Worm (Caenorhabditis elegans) whole organism, late embryonic: ENCODE results near the gene srx-134.

ENCODE experiments used
- ahr-1 ChIP-seq: sonication (generic microtip); optimal IDR thresholded peaks from 2 replicates; lab custom pipeline; 2016; ENCODE audit warnings: missing genetic modification characterization, missing compliant biosample characterization
- ceh-14 ChIP-seq: sonication (generic microtip); optimal IDR thresholded peaks from 2 replicates; lab custom pipeline; 2016; ENCODE audit warnings: missing genotype, missing genetic modification characterization, missing compliant biosample characterization
- ceh-19 ChIP-seq: fragments of 200-800 bp; sonication (Bioruptor generic); optimal IDR thresholded peaks from 2 replicates; lab custom pipeline; 2018; ENCODE audit warnings: mild to moderate bottlenecking, missing genetic modification characterization, missing compliant biosample characterization
- ceh-24 ChIP-seq: sonication (generic microtip); optimal IDR thresholded peaks from 2 replicates; lab custom pipeline; 2016; ENCODE audit warnings: mild to moderate bottlenecking, missing genetic modification characterization, missing compliant biosample characterization
- ceh-30 ChIP-seq: fragments of 150-350 bp; optimal IDR thresholded peaks from 2 replicates; lab custom pipeline; 2014; ENCODE audit warnings: missing biosample characterization, missing genetic modification characterization
- ceh-31 ChIP-seq: sonication (generic microtip); optimal IDR thresholded peaks from 2 replicates; lab custom pipeline; 2016; ENCODE audit warnings: missing genetic modification characterization, missing compliant biosample characterization
- ceh-34 ChIP-seq: sonication (generic microtip); optimal IDR thresholded peaks from 2 replicates; lab custom pipeline; 2016; ENCODE audit warnings: mild to moderate bottlenecking, missing genetic modification characterization, missing compliant biosample characterization
- ceh-45 ChIP-seq: fragments of 200-800 bp; sonication (Bioruptor generic); IDR thresholded peaks from 2 replicates; pipeline ENCODE4 v1.3.6; 2022; ENCODE audit warnings: missing genetic modification reagents, missing genetic modification characterization, missing compliant biosample characterization
- ceh-48 ChIP-seq: sonication (generic microtip); optimal IDR thresholded peaks from 2 replicates; lab custom pipeline; 2016; ENCODE audit warnings: missing genetic modification characterization, inconsistent platforms, missing compliant biosample characterization
- che-1 ChIP-seq: sonication (generic microtip); optimal IDR thresholded peaks from 2 replicates; lab custom pipeline; 2016; ENCODE audit warnings: mild to moderate bottlenecking, missing genetic modification characterization, missing compliant biosample characterization
- dmd-4 ChIP-seq: sonication (generic microtip); optimal IDR thresholded peaks from 2 replicates; lab custom pipeline; 2016; ENCODE audit warnings: borderline replicate concordance, missing genetic modification characterization, missing compliant biosample characterization
- dve-1 ChIP-seq: sonication (generic microtip); optimal IDR thresholded peaks from 2 replicates; lab custom pipeline; 2017; ENCODE audit warnings: antibody characterized with exemption, mild to moderate bottlenecking, missing genetic modification characterization, missing compliant biosample characterization
- elt-2 ChIP-seq: sonication (generic microtip); optimal IDR thresholded peaks from 2 replicates; lab custom pipeline; 2016; ENCODE audit warnings: missing genetic modification reagents, missing genetic modification characterization, missing compliant biosample characterization
- fax-1 ChIP-seq: sonication (generic microtip); optimal IDR thresholded peaks from 2 replicates; lab custom pipeline; 2016; ENCODE audit warnings: missing genotype, missing genetic modification characterization, missing compliant biosample characterization
- fkh-10 ChIP-seq: fragments of 150-350 bp; optimal IDR thresholded peaks from 2 replicates; lab custom pipeline; 2014; ENCODE audit warnings: missing biosample characterization, missing genetic modification reagents, missing genetic modification characterization
- hlh-15 ChIP-seq: sonication (generic microtip); optimal IDR thresholded peaks from 2 replicates; lab custom pipeline; 2016; ENCODE audit warnings: missing genetic modification characterization, missing compliant biosample characterization
- hlh-30 ChIP-seq: sonication (generic microtip); optimal IDR thresholded peaks from 2 replicates; lab custom pipeline; 2017; ENCODE audit warnings: antibody characterized with exemption, missing genetic modification characterization, missing compliant biosample characterization; ENCODE audit not compliant: insufficient read depth
- hlh-6 ChIP-seq: sonication (generic microtip); optimal IDR thresholded peaks from 2 replicates; lab custom pipeline; 2016; ENCODE audit warnings: missing genotype, missing genetic modification characterization, missing compliant biosample characterization
- hlh-8 ChIP-seq: sonication (generic microtip); optimal IDR thresholded peaks from 2 replicates; lab custom pipeline; 2016; ENCODE audit warnings: missing genotype, missing genetic modification characterization, missing compliant biosample characterization
- lin-11 ChIP-seq: fragments of 200-800 bp; sonication (Bioruptor generic); optimal IDR thresholded peaks from 2 replicates; lab custom pipeline; 2018; ENCODE audit warnings: mild to moderate bottlenecking, missing genetic modification characterization, missing compliant biosample characterization
- mec-3 ChIP-seq: sonication (generic microtip); optimal IDR thresholded peaks from 2 replicates; lab custom pipeline; 2016; ENCODE audit warnings: borderline replicate concordance, missing genetic modification characterization, missing compliant biosample characterization
- nfya-1 ChIP-seq: sonication (generic microtip); optimal IDR thresholded peaks from 2 replicates; lab custom pipeline; 2017; ENCODE audit warnings: missing genetic modification characterization, mild to moderate bottlenecking, missing compliant biosample characterization, antibody characterized with exemption, moderate library complexity
- nhr-232 ChIP-seq: sonication (generic microtip); optimal IDR thresholded peaks from 2 replicates; lab custom pipeline; 2016; ENCODE audit warnings: missing genetic modification characterization, missing compliant biosample characterization
- pag-3 ChIP-seq: sonication (generic microtip); optimal IDR thresholded peaks from 2 replicates; lab custom pipeline; 2016; ENCODE audit warnings: missing compliant biosample characterization, missing genetic modification characterization, borderline replicate concordance
- pax-1 ChIP-seq: fragments of 150-350 bp; optimal IDR thresholded peaks from 2 replicates; lab custom pipeline; 2014; ENCODE audit warnings: missing biosample characterization, missing genetic modification characterization
- pha-2 ChIP-seq: sonication (generic microtip); optimal IDR thresholded peaks from 2 replicates; lab custom pipeline; 2017; ENCODE audit warnings: mild to moderate bottlenecking, missing genetic modification characterization, missing compliant biosample characterization
- pha-4 ChIP-seq: fragments of 150-350 bp; optimal IDR thresholded peaks from 2 replicates; lab custom pipeline; 2018; ENCODE audit warnings: missing biosample characterization, missing genetic modification reagents, missing genetic modification characterization
- pqm-1 ChIP-seq: sonication (generic microtip); optimal IDR thresholded peaks from 2 replicates; lab custom pipeline; 2016; ENCODE audit warnings: missing genetic modification characterization, missing compliant biosample characterization
- ref-2 ChIP-seq: sonication (generic microtip); optimal IDR thresholded peaks from 2 replicates; lab custom pipeline; 2016; ENCODE audit warnings: missing genetic modification characterization, missing compliant biosample characterization
- rnt-1 ChIP-seq: sonication (generic microtip); optimal IDR thresholded peaks from 2 replicates; lab custom pipeline; 2016; ENCODE audit warnings: missing genetic modification characterization, missing compliant biosample characterization
- sdc-2 ChIP-seq: sonication (generic microtip); optimal IDR thresholded peaks from 2 replicates; lab custom pipeline; 2016; ENCODE audit warnings: missing genotype, missing genetic modification characterization, missing compliant biosample characterization
- sox-4 ChIP-seq: sonication (generic microtip); optimal IDR thresholded peaks from 2 replicates; lab custom pipeline; 2017; ENCODE audit warnings: mild to moderate bottlenecking, missing genetic modification characterization, inconsistent platforms, missing compliant biosample characterization
- tbx-2 ChIP-seq: sonication (generic microtip); optimal IDR thresholded peaks from 2 replicates; lab custom pipeline; 2016; ENCODE audit warnings: missing genetic modification characterization, missing compliant biosample characterization
- unc-3 ChIP-seq, 2 experiments: fragments of 200-800 bp in 1 of 2; sonication (Bioruptor generic) in 1 of 2; sonication (generic microtip) in 1 of 2; conservative IDR thresholded peaks in 1 of 2; optimal IDR thresholded peaks in 1 of 2; 2 replicates each; pipeline versions ENCODE4 v1.3.6 to Lab custom; 2016 to 2022; ENCODE audit warnings: missing compliant biosample characterization in 2 of 2, missing genetic modification characterization in 2 of 2, missing genetic modification reagents in 1 of 2
- unc-55 ChIP-seq: sonication (generic microtip); optimal IDR thresholded peaks from 2 replicates; lab custom pipeline; 2017; ENCODE audit warnings: missing biosample characterization, missing genetic modification reagents, missing genetic modification characterization
- unc-86 ChIP-seq: sonication (generic microtip); optimal IDR thresholded peaks from 2 replicates; lab custom pipeline; 2016; ENCODE audit warnings: missing genetic modification characterization, missing compliant biosample characterization

srx-134 gene

DNA sequence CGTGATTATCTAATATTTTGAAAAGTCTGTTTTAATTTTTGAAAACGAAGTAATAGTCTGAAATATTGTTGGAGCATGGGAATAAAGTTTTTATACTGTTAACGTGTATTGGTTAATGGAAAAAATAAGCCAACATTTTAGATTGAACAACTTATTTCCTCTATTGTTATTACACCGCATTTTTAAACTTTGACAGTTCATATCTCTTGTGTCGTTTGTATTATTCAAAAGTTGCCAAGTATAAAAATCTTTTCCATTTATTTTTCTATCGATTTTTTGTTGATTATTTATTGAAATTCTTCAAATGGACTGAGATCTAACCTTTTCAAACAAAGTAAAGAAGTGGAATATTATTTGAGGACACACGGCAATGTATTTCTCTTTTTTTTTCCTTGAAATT lies 25.5 kb downstream of the srx-134 start, which contains the start of gene str-165:
Gene str-165 (plus strand): TSS at position 301 of the 400 bp plus-strand sequence.
- TF ChIP-seq ceh-45 (no peak), sox-4 (tag; lab: Kevin White, UChicago) (no peak), ceh-34 (tag; lab: Kevin White, UChicago) (no peak), ahr-1 (tag; lab: Kevin White, UChicago) (no peak), pha-2 (tag; lab: Kevin White, UChicago) (no peak), pag-3 (tag; lab: Kevin White, UChicago) (no peak), rnt-1 (tag; lab: Kevin White, UChicago) (no peak), ceh-30 (tag; lab: Kevin White, UChicago) (no peak), fkh-10 (GFP tag; lab: Kevin White, UChicago) (no peak), fax-1 (no peak), pqm-1 (no peak), ref-2 (tag; lab: Kevin White, UChicago) (no peak), pha-4 (no peak), hlh-15 (tag; lab: Kevin White, UChicago) (no peak), hlh-6 (tag; lab: Kevin White, UChicago) (no peak), dmd-4 (no peak), ceh-24 (no peak), lin-11 (tag; lab: Kevin White, UChicago) (no peak), unc-55 (GFP tag; lab: Kevin White, UChicago) (no peak), hlh-30 (no peak)

DNA sequence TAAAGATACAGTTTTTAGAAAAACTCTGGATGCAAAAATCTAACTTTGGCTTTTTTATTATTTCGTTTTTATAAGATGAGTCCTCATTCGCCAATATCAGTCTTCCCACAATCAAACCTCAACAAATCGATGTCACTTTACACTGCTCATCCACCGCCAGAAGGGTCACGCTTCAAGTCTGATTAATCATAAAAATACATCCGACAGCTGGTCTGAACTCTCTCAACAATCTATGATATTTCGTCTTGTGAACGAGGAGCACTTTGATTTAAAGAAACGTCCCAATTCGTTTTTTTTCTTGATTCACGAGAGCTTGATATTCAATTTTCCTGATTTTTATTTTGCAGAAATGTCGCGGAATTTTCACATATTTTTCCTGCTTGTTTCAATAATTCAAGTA lies 28.4 kb downstream of the srx-134 start, which contains the start of gene nrf-5:
Gene nrf-5 (plus strand): TSS at position 348 of the 400 bp plus-strand sequence.
- TF ChIP-seq ceh-14 (tag; lab: Kevin White, UChicago) (no peak), hlh-8 (tag; lab: Kevin White, UChicago) (no peak), unc-55 (GFP tag; lab: Kevin White, UChicago) (peak; percentile 14), sox-4 (tag; lab: Kevin White, UChicago) (no peak), ceh-45 (no peak), nhr-232 (tag; lab: Kevin White, UChicago) (no peak)

DNA sequence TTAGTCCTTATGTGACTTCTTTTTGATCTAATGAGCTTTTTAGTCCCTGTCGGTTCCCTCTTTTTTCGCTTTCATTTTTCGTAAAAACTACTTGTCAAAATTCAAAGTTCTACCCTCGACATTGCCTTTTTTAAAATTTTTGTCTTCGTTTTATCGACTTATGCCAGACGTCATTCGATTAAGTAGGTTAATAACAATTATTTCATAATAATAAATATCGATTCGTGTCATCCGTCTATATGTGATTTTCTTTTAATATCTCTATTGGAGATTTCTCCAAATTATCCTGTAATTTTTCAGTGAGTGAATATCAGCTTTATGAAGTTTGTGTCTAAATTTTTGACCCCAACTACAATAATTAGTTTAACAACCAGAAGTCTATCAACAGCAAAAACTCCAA lies 33.5 kb downstream of the srx-134 start, which contains the start of gene hpo-31:
Gene hpo-31 (plus strand): TSS at position 301 of the 400 bp plus-strand sequence.
- TF ChIP-seq sdc-2 (tag; lab: Kevin White, UChicago): no peak
- TF ChIP-seq unc-86 (tag; lab: Kevin White, UChicago): no peak
- no peak for TF ChIP-seq ceh-45
- TF ChIP-seq nfya-1 (tag; lab: Kevin White, UChicago): no peak
- TF ChIP-seq che-1 (tag; lab: Kevin White, UChicago): no peak
- TF ChIP-seq ceh-19 (GFP tag; lab: Kevin White, UChicago): no peak
- no peak for TF ChIP-seq mec-3
- TF ChIP-seq pqm-1: no peak
- no peak for TF ChIP-seq elt-2 (tag; lab: Kevin White, UChicago)
- no peak for TF ChIP-seq pax-1 (tag; lab: Kevin White, UChicago)
- no peak for TF ChIP-seq hlh-8 (tag; lab: Kevin White, UChicago)
- no peak for TF ChIP-seq ceh-14 (tag; lab: Kevin White, UChicago)
- no peak for TF ChIP-seq dve-1 (tag; lab: Kevin White, UChicago)

DNA sequence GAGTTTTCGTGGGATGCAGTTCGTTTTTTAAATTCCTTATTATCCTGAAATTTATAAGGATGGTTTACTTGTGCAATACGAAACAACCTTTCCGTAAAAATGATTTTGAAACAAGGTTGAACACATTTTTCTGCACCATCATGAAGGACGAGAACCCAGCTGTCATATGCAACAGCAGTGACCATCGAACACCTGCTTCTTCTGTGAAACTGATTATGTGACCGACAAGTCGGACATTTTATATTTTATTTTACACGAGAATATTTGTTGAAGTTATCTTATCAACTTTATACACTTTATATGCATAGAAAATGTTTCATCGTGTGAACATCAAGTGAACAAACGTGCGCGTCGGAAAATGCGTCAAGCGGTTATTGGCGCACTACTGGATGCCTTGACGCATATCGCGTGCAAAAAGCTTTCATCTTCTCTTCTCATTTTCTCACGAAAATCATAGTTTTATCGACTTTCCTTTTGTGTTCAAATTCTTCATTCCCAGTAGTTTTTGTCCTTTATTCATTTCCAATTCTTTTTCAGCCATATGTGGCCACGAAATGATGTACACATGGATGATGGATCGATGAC lies 37.4 kb downstream of the srx-134 start, which contains the start of gene sel-10:
Gene sel-10 (plus strand): TSS at position 538 of the 585 bp plus-strand sequence.
- TF ChIP-seq rnt-1 (tag; lab: Kevin White, UChicago) (peak; percentile 11), elt-2 (tag; lab: Kevin White, UChicago) (peak; percentile 41), tbx-2 (tag; lab: Kevin White, UChicago) (peak; percentile 19), ceh-31 (peak; percentile 33), mec-3 (no peak), nfya-1 (tag; lab: Kevin White, UChicago) (peak; percentile 25), unc-3 (GFP tag; conservative IDR thresholded peaks at IDR 0.05; lab: Robert Waterston, UW) (no peak), unc-3 (tag; optimal IDR thresholded peaks at IDR 0.05; lab: Kevin White, UChicago) (no peak), ceh-48 (peak; percentile 7)
- TF ChIP-seq, all 69 proteins: peak for 6
